Fruit fly (Drosophila melanogaster): ENCODE data around the gene CG6834.
A peak's percentile ranks its signal among the peaks of the same experiment; 100 is the strongest.

CG6834 gene

DNA sequence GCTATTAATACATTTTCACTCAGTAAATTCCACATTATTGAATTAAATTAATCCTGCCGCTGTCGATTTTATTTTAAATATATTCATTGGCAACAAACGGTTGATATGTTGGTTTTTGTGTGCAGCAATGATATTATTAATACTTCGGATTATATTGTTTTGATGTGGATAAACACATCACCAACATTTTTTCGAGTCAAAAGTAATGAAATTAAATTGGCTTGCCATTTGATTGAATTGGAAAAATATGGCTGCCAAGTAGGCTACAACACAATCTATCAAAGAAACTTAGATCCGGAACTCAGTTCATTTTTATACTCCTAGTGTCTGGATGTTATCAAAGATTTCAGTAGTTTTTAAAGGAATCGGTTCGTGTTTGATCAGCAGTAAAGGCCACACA is 12.4 kb upstream of the CG6834 start, which contains the start of gene CG14718:
Gene CG14718 (plus strand): TSS at position 301 of the 400 bp plus-strand sequence.
- TF ChIP-seq Six4 (GFP tag; optimal IDR thresholded peaks at IDR 0.05) = no peak
- no peak for TF ChIP-seq CG32772 (GFP tag; IDR thresholded peaks at IDR 0.05)
- TF ChIP-seq ac (GFP tag; optimal IDR thresholded peaks at IDR 0.05) = no peak
- no peak for TF ChIP-seq bbx (GFP tag; IDR thresholded peaks at IDR 0.05; ENCODE audit: partially characterized antibody)
- no peak for TF ChIP-seq CG12071 (GFP tag; optimal IDR thresholded peaks at IDR 0.05)
- no peak for TF ChIP-seq Oaz (GFP tag; IDR thresholded peaks at IDR 0.05)
- no peak for TF ChIP-seq H15 (GFP tag; IDR thresholded peaks at IDR 0.05)
- TF ChIP-seq p53 (GFP tag; optimal IDR thresholded peaks at IDR 0.05) = no peak
- TF ChIP-seq usp (GFP tag; optimal IDR thresholded peaks at IDR 0.05) = no peak
- no peak for TF ChIP-seq twi (tag; optimal IDR thresholded peaks at IDR 0.05)
- TF ChIP-seq CG12155 (GFP tag; optimal IDR thresholded peaks at IDR 0.05) = no peak
- no peak for TF ChIP-seq Taf1 (GFP tag; IDR thresholded peaks at IDR 0.05)
- no peak for TF ChIP-seq Abd-B (GFP tag; optimal IDR thresholded peaks at IDR 0.05)

DNA sequence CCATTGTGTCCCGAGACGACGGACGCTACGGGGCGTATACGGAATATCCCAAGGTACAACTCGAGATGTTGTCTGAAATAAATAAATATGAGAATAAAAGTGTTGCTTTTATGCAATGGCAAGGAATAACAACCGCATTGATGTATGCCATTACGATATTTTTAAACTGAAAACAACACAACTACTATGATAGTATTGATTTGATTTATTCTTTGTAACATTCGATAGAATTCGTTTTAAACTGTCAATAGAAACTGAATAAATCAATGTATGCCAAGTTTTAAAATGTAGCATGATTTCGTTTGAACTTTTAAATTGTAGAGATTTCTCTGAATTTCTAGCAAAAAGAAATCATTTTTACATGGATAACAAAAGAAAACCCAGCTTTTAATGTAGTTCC is 8.3 kb upstream of the CG6834 start, which contains the start of gene CG14717:
Gene CG14717 (plus strand): TSS at position 301 of the 400 bp plus-strand sequence.
- TF ChIP-seq CG15011 (GFP tag; optimal IDR thresholded peaks at IDR 0.05) = no peak
- TF ChIP-seq nerfin-2 (GFP tag; IDR thresholded peaks at IDR 0.05; ENCODE audit: partially characterized antibody) = no peak
- TF ChIP-seq CTCF (GFP tag; optimal IDR thresholded peaks at IDR 0.05) = no peak
- no peak for TF ChIP-seq HLHmδ (GFP tag; optimal IDR thresholded peaks at IDR 0.05)
- TF ChIP-seq pzg (GFP tag; optimal IDR thresholded peaks at IDR 0.05) = no peak
- no peak for TF ChIP-seq aop (GFP tag; IDR thresholded peaks at IDR 0.05)
- TF ChIP-seq CG42726 (GFP tag; IDR thresholded peaks at IDR 0.05; ENCODE audit: partially characterized antibody) = no peak
- no peak for TF ChIP-seq mirr (GFP tag; optimal IDR thresholded peaks at IDR 0.05)
- TF ChIP-seq sqz (GFP tag; optimal IDR thresholded peaks at IDR 0.05) = no peak
- no peak for TF ChIP-seq CG12071 (GFP tag; optimal IDR thresholded peaks at IDR 0.05)
- TF ChIP-seq CG34224 (GFP tag; IDR thresholded peaks at IDR 0.05; ENCODE audit: partially characterized antibody) = no peak
- TF ChIP-seq Ravus (GFP tag; IDR thresholded peaks at IDR 0.05) = no peak
- no peak for TF ChIP-seq Side (GFP tag; optimal IDR thresholded peaks at IDR 0.05)
- TF ChIP-seq HLH4C (GFP tag; IDR thresholded peaks at IDR 0.05; ENCODE audit: partially characterized antibody) = no peak
- TF ChIP-seq CG15073 (GFP tag; optimal IDR thresholded peaks at IDR 0.05) = no peak
- no peak for TF ChIP-seq ERR (GFP tag; optimal IDR thresholded peaks at IDR 0.05)

dm6 chr3R:11694311-11695305 is 6.7 kb upstream of the CG6834 start, which contains the start of gene Fer3:
Gene Fer3, minus strand, starts transcription at chr3R:11694311.
- TF ChIP-seq Meics (GFP tag; optimal IDR thresholded peaks at IDR 0.05) = peak; percentile 0
- no peak for TF ChIP-seq Poxn (GFP tag; IDR thresholded peaks at IDR 0.05)
- peak in 1 of 2 experiments; percentile 21 for TF ChIP-seq Trl (optimal IDR thresholded peaks at IDR 0.05)
- no peak for TF ChIP-seq Trl (GFP tag; optimal IDR thresholded peaks at IDR 0.05)
- TF ChIP-seq Nf-YB (GFP tag; optimal IDR thresholded peaks at IDR 0.05) = peak; percentile 92
- no peak for TF ChIP-seq az2 (GFP tag; optimal IDR thresholded peaks at IDR 0.05)
- TF ChIP-seq CG7556 (GFP tag; optimal IDR thresholded peaks at IDR 0.05) = peak; percentile 2
- TF ChIP-seq Elba2 (GFP tag; optimal IDR thresholded peaks at IDR 0.05) = peak; percentile 98
- peak; percentile 74 for TF ChIP-seq CTCF (GFP tag; optimal IDR thresholded peaks at IDR 0.05)
- TF ChIP-seq nerfin-1 (tag; optimal IDR thresholded peaks at IDR 0.05) = peak; percentile 40
- TF ChIP-seq phol (tag; optimal IDR thresholded peaks at IDR 0.05) = peak; percentile 25
- TF ChIP-seq Xbp1 (GFP tag; optimal IDR thresholded peaks at IDR 0.05) = no peak
- peak; percentile 13 for TF ChIP-seq CG15514 (GFP tag; optimal IDR thresholded peaks at IDR 0.05)
- TF ChIP-seq insv (GFP tag; optimal IDR thresholded peaks at IDR 0.05) = peak; percentile 71 to 96
- no peak for TF ChIP-seq Fer3 (tag; optimal IDR thresholded peaks at IDR 0.05)
- TF ChIP-seq D (optimal IDR thresholded peaks at IDR 0.05) = peak; percentile 1
- no peak for TF ChIP-seq D (GFP tag; optimal IDR thresholded peaks at IDR 0.05)
- TF ChIP-seq sisA (GFP tag; IDR thresholded peaks at IDR 0.05) = no peak
- TF ChIP-seq row (GFP tag; IDR thresholded peaks at IDR 0.05) = peak; percentile 22; the same call in 1 of the 3 replicates
- peak; percentile 9 for TF ChIP-seq lab (GFP tag; optimal IDR thresholded peaks at IDR 0.05)
- no peak for TF ChIP-seq croc (GFP tag; conservative IDR thresholded peaks at IDR 0.05)
